Worm (Caenorhabditis elegans) whole organism, L4 larva: ENCODE results near the gene Y75B8A.6.

Experiments used
- ZK546.5 ChIP-seq, 2 experiments: sonication (generic microtip); optimal IDR thresholded peaks; 2 replicates each; lab custom pipeline; 2017; ENCODE audit warnings: missing biosample characterization in 2 of 2, missing genetic modification characterization in 2 of 2
- ama-1 ChIP-seq: fragments of 150-350 bp; optimal IDR thresholded peaks from 2 replicates; lab custom pipeline; 2014; ENCODE audit warnings: inconsistent platforms, mixed read lengths
- fkh-10 ChIP-seq: fragments of 150-350 bp; optimal IDR thresholded peaks from 2 replicates; lab custom pipeline; 2014; ENCODE audit warnings: missing biosample characterization, missing genetic modification reagents, missing genetic modification characterization
- lin-29 ChIP-seq: fragments of 200-800 bp; sonication (Bioruptor generic); IDR thresholded peaks from 2 replicates; pipeline ENCODE4 v1.3.6; 2022; ENCODE audit warnings: missing genetic modification reagents, missing genetic modification characterization, missing compliant biosample characterization
- lir-3 ChIP-seq: sonication (generic microtip); optimal IDR thresholded peaks from 2 replicates; lab custom pipeline; 2016; ENCODE audit warnings: mild to moderate bottlenecking, missing genetic modification characterization, missing compliant biosample characterization
- nhr-11 ChIP-seq: fragments of 150-350 bp; optimal IDR thresholded peaks from 2 replicates; lab custom pipeline; 2014; ENCODE audit warnings: missing biosample characterization, missing genetic modification characterization
- spr-1 ChIP-seq: sonication (generic microtip); optimal IDR thresholded peaks from 2 replicates; lab custom pipeline; 2016; ENCODE audit warnings: mild to moderate bottlenecking, missing genetic modification characterization, missing compliant biosample characterization
- unc-130 ChIP-seq: sonication (generic microtip); optimal IDR thresholded peaks from 2 replicates; lab custom pipeline; 2016; ENCODE audit warnings: missing genetic modification reagents, missing genetic modification characterization, missing compliant biosample characterization
- unc-62 ChIP-seq, 3 experiments: fragments of 150-350 bp in 1 of 3; sonication (generic microtip); optimal IDR thresholded peaks in 2 of 3; peaks in 1 of 3; 1 replicate in 1 of 3; 2 replicates in 2 of 3; lab custom pipeline; 2014 to 2017; ENCODE audit warnings: missing biosample characterization in 3 of 3, missing genetic modification characterization in 3 of 3, missing genetic modification reagents in 3 of 3, missing genotype in 1 of 3

- TF ChIP-seq nhr-11 (tag; lab: Kevin White, UChicago) (no peak), fkh-10 (GFP tag; lab: Kevin White, UChicago) (no peak), unc-62 (GFP tag; optimal IDR thresholded peaks at IDR 0.05 in 1 of 2; lab: Kevin White, UChicago) (no peak), unc-62 (tag; optimal IDR thresholded peaks at IDR 0.05; lab: Kevin White, UChicago) (no peak), spr-1 (tag; lab: Kevin White, UChicago) (no peak), unc-130 (no peak), lin-29 (GFP tag; lab: Robert Waterston, UW) (no peak), lir-3 (tag; lab: Kevin White, UChicago) (no peak), ama-1 (lab: Kevin White, UChicago) (no peak), ZK546.5 (tag; optimal IDR thresholded peaks at IDR 0.05; lab: Kevin White, UChicago) (no peak)
Measured at ce11 chrIII:12167030-12167429, 36.9 kb upstream of the Y75B8A.6 start.
